Worm (Caenorhabditis elegans): ENCODE measurements around the gene unc-34.

DNA sequence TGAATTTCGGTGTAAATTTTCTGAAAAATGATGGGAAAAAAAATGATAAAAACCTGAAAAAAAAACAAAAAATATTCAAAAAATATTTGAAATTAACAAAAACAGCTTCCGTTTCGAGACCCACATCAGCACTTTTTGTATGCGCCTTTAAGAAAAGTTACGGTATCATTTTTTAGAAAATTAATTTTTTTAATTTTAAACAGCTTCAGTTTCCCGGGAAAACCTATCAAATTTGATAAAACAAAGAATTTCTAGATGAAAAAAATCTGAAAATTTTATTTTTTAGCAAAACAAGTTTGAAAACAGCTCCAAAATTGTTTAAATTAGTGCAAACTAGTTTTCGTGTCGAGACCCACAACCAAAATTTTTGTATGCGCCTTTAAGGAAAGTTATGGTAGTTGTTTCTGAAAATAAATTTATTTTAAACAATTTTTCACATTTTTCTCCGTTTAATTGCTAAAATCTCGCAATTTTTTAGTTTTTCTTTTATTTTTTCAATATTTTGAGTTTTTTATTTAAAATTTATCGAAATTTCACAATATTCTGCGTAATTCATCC, 13.4 kb upstream of the unc-34 start:
- TF ChIP-seq tbx-11 (GFP tag; IDR thresholded peaks at IDR 0.05) (no peak), flt-1 (GFP tag; IDR thresholded peaks at IDR 0.05) (no peak)

Measured in whole organism, early embryonic.